Fruit fly (Drosophila melanogaster) whole organism, pupa: Measurements from ENCODE around the gene CREG.

ENCODE experiments used
- CG10348 ChIP-seq: fragments of 200-800 bp; sonication (Bioruptor generic); IDR thresholded peaks from 2 replicates; pipeline ENCODE4 v1.3.6; 2022; ENCODE audit warnings: missing biosample characterization, missing genetic modification characterization
- CG12605 ChIP-seq: fragments of 200-800 bp; sonication (Bioruptor generic); IDR thresholded peaks from 2 replicates; pipeline ENCODE4 v1.3.6; 2022; ENCODE audit warnings: missing biosample characterization, missing genetic modification characterization
- CG13204 ChIP-seq: fragments of 200-800 bp; sonication (Bioruptor generic); optimal IDR thresholded peaks from 2 replicates; lab custom pipeline; 2018; ENCODE audit warnings: missing biosample characterization, mild to moderate bottlenecking, missing genetic modification characterization, moderate library complexity
- CG14655 ChIP-seq: fragments of 200-800 bp; sonication (Bioruptor generic); optimal IDR thresholded peaks from 3 replicates; lab custom pipeline; 2017; ENCODE audit warnings: mild to moderate bottlenecking, missing biosample characterization, missing genetic modification reagents, missing genetic modification characterization
- CG15710 ChIP-seq: fragments of 200-800 bp; sonication (Bioruptor generic); optimal IDR thresholded peaks from 2 replicates; lab custom pipeline; 2018; ENCODE audit warnings: missing biosample characterization, mild to moderate bottlenecking, missing genetic modification characterization, moderate library complexity
- CG17806 ChIP-seq: fragments of 200-800 bp; sonication (Bioruptor generic); optimal IDR thresholded peaks from 2 replicates; lab custom pipeline; 2018; ENCODE audit warnings: missing biosample characterization, mild to moderate bottlenecking, missing genetic modification characterization, moderate library complexity
- CG32121 ChIP-seq: fragments of 200-800 bp; sonication (Bioruptor generic); IDR thresholded peaks from 2 replicates; pipeline ENCODE4 v1.3.6; 2022; ENCODE audit warnings: missing biosample characterization, missing genetic modification characterization
- CG34367 ChIP-seq: fragments of 200-800 bp; sonication (Bioruptor generic); optimal IDR thresholded peaks from 2 replicates; lab custom pipeline; 2018; ENCODE audit warnings: missing biosample characterization, mild to moderate bottlenecking, missing genetic modification characterization
- CG4496 ChIP-seq: fragments of 200-800 bp; sonication (Bioruptor generic); IDR thresholded peaks from 3 replicates; pipeline ENCODE4 v1.3.6; 2022; ENCODE audit warnings: missing biosample characterization, missing genetic modification characterization
- CG8159 ChIP-seq: fragments of 200-800 bp; sonication (Bioruptor generic); optimal IDR thresholded peaks from 3 replicates; lab custom pipeline; 2018; ENCODE audit warnings: missing biosample characterization, mild to moderate bottlenecking, missing genetic modification characterization, moderate library complexity
- CG8301 ChIP-seq: fragments of 200-800 bp; sonication (Bioruptor generic); optimal IDR thresholded peaks from 2 replicates; lab custom pipeline; 2018; ENCODE audit warnings: missing biosample characterization, mild to moderate bottlenecking, missing genetic modification characterization
- CG9948 ChIP-seq: fragments of 200-800 bp; sonication (Bioruptor generic); optimal IDR thresholded peaks from 2 replicates; lab custom pipeline; 2018; ENCODE audit warnings: missing biosample characterization, mild to moderate bottlenecking, missing genetic modification characterization, moderate library complexity
- D1 ChIP-seq: fragments of 200-800 bp; sonication (Bioruptor generic); optimal IDR thresholded peaks from 2 replicates; lab custom pipeline; 2018; ENCODE audit warnings: missing biosample characterization, mild to moderate bottlenecking, missing genetic modification characterization, moderate library complexity
- EcR ChIP-seq: fragments of 200-800 bp; sonication (Bioruptor generic); optimal IDR thresholded peaks from 3 replicates; lab custom pipeline; 2019; ENCODE audit warnings: missing biosample characterization, missing genetic modification characterization, mild to moderate bottlenecking, moderate library complexity, missing genetic modification reagents
- Ets98B ChIP-seq: fragments of 200-800 bp; sonication (Bioruptor generic); IDR thresholded peaks from 2 replicates; pipeline ENCODE4 v1.3.6; 2022; ENCODE audit warnings: missing biosample characterization, missing genetic modification characterization
- Pif1A ChIP-seq: fragments of 200-800 bp; sonication (Bioruptor generic); optimal IDR thresholded peaks from 3 replicates; lab custom pipeline; 2016; ENCODE audit warnings: missing biosample characterization, missing genetic modification characterization
- Pif1B ChIP-seq: fragments of 200-800 bp; sonication (Bioruptor generic); optimal IDR thresholded peaks from 3 replicates; lab custom pipeline; 2016; ENCODE audit warnings: missing biosample characterization, missing genetic modification characterization
- Snoo ChIP-seq: fragments of 200-800 bp; sonication (Bioruptor generic); optimal IDR thresholded peaks from 3 replicates; lab custom pipeline; 2017; ENCODE audit warnings: missing biosample characterization, mild to moderate bottlenecking, missing genetic modification characterization, inconsistent platforms
- fd96Ca ChIP-seq: fragments of 200-800 bp; sonication (Bioruptor generic); IDR thresholded peaks from 3 replicates; pipeline ENCODE4 v1.3.6; 2022; ENCODE audit warnings: missing biosample characterization, missing genetic modification characterization
- gl ChIP-seq: fragments of 200-800 bp; sonication (Bioruptor generic); optimal IDR thresholded peaks from 2 replicates; lab custom pipeline; 2018; ENCODE audit warnings: missing biosample characterization, mild to moderate bottlenecking, missing genetic modification characterization
- rn ChIP-seq: fragments of 200-800 bp; sonication (Bioruptor generic); IDR thresholded peaks from 2 replicates; pipeline ENCODE4 v1.3.6; 2022; ENCODE audit warnings: missing biosample characterization, missing genetic modification characterization

The CREG gene

dm6 chr3R:17412458-17413127 lies 18.2 kb upstream of the CREG start, which contains the start of gene CG42821:
TSS of gene CG42821 (plus strand) at chr3R:17413077.
- TF ChIP-seq D1 (no peak), CG8159 (tag; lab: Kevin White, UChicago) (no peak), CG34367 (tag; lab: Kevin White, UChicago) (no peak), EcR (GFP tag; lab: Kevin White, UChicago) (no peak), CG12605 (GFP tag; lab: Robert Waterston, UW) (no peak), rn (GFP tag; lab: Robert Waterston, UW) (no peak), CG17806 (tag; lab: Kevin White, UChicago) (no peak), Snoo (tag; lab: Kevin White, UChicago) (no peak)

dm6 chr3R:17410808-17411207 lies 16.4 kb upstream of the CREG start, which contains the start of gene CG5863:
TSS of gene CG5863 (plus strand) at chr3R:17411108.
- no peak for TF ChIP-seq CG14655 (GFP tag; lab: Kevin White, UChicago)
- no peak for TF ChIP-seq CG8159 (tag; lab: Kevin White, UChicago)
- TF ChIP-seq CG15710 (tag; lab: Kevin White, UChicago): no peak
- TF ChIP-seq CG4496 (GFP tag; lab: Robert Waterston, UW): no peak
- no peak for TF ChIP-seq EcR (GFP tag; lab: Kevin White, UChicago)

- TF ChIP-seq Snoo (tag; lab: Kevin White, UChicago) (no peak), CG10348 (GFP tag; lab: Robert Waterston, UW) (no peak), CG14655 (GFP tag; lab: Kevin White, UChicago) (no peak), Pif1A (GFP tag; lab: Kevin White, UChicago) (no peak), CG12605 (GFP tag; lab: Robert Waterston, UW) (no peak), D1 (no peak), CG13204 (no peak), EcR (GFP tag; lab: Kevin White, UChicago) (no peak), CG34367 (tag; lab: Kevin White, UChicago) (no peak), CG4496 (GFP tag; lab: Robert Waterston, UW) (no peak), Pif1B (GFP tag; lab: Kevin White, UChicago) (no peak), CG9948 (tag; lab: Kevin White, UChicago) (no peak), CG8301 (tag; lab: Kevin White, UChicago) (no peak), Ets98B (GFP tag; lab: Robert Waterston, UW) (no peak), CG15710 (tag; lab: Kevin White, UChicago) (no peak)
These were observed 14.9 kb upstream of the CREG start, which contains the start of gene CG5860 for dm6 chr3R:17409319-17409718. TSS of gene CG5860 (plus strand) at chr3R:17409619.

dm6 chr3R:17407576-17407975 lies 13.1 kb upstream of the CREG start, which contains the start of gene CG17283:
TSS of gene CG17283 (plus strand) at chr3R:17407876.
- TF ChIP-seq D1 (no peak), Pif1B (GFP tag; lab: Kevin White, UChicago) (no peak), Pif1A (GFP tag; lab: Kevin White, UChicago) (no peak)

- TF ChIP-seq CG34367 (tag; lab: Kevin White, UChicago): no peak
- TF ChIP-seq CG10348 (GFP tag; lab: Robert Waterston, UW): no peak
- no peak for TF ChIP-seq rn (GFP tag; lab: Robert Waterston, UW)
- no peak for TF ChIP-seq CG13204
These were observed 12.0 kb upstream of the CREG start, which contains the start of the genes CG42824 and CG42798 for dm6 chr3R:17406411-17406810. TSS of gene CG42824 (minus strand) at chr3R:17406511. TSS of gene CG42798 (plus strand) at chr3R:17406678.

dm6 chr3R:17405009-17405408 lies 10.6 kb upstream of the CREG start, which contains the start of gene CG42823:
TSS of gene CG42823 (minus strand) at chr3R:17405109.
- TF ChIP-seq CG17806 (tag; lab: Kevin White, UChicago) (no peak), CG8301 (tag; lab: Kevin White, UChicago) (no peak), fd96Ca (GFP tag; lab: Robert Waterston, UW) (no peak), CG34367 (tag; lab: Kevin White, UChicago) (no peak), Ets98B (GFP tag; lab: Robert Waterston, UW) (no peak), CG14655 (GFP tag; lab: Kevin White, UChicago) (no peak), CG15710 (tag; lab: Kevin White, UChicago) (no peak), rn (GFP tag; lab: Robert Waterston, UW) (no peak), CG32121 (GFP tag; lab: Robert Waterston, UW) (no peak), D1 (no peak)

- TF ChIP-seq CG12605 (GFP tag; lab: Robert Waterston, UW): no peak
- TF ChIP-seq CG34367 (tag; lab: Kevin White, UChicago): no peak
- no peak for TF ChIP-seq CG17806 (tag; lab: Kevin White, UChicago)
- TF ChIP-seq Snoo (tag; lab: Kevin White, UChicago): no peak
- no peak for TF ChIP-seq CG15710 (tag; lab: Kevin White, UChicago)
- no peak for TF ChIP-seq CG32121 (GFP tag; lab: Robert Waterston, UW)
- no peak for TF ChIP-seq gl
These were observed 9.7 kb upstream of the CREG start for dm6 chr3R:17404155-17404554.
